Worm (Caenorhabditis elegans) whole organism, midembryonic: Measurements from ENCODE around the gene npax-2.

ENCODE experiments used
- flt-1 ChIP-seq: fragments of 200-800 bp; sonication (Bioruptor generic); IDR thresholded peaks from 2 replicates; pipeline ENCODE4 v1.3.6; 2022; ENCODE audit warnings: missing genetic modification characterization, missing compliant biosample characterization
- med-1 ChIP-seq: sonication (generic microtip); optimal IDR thresholded peaks from 2 replicates; lab custom pipeline; 2017; ENCODE audit warnings: missing genetic modification characterization, mild to moderate bottlenecking, missing compliant biosample characterization, antibody characterized with exemption, missing genetic modification reagents; ENCODE audit not compliant: insufficient read depth
- tab-1 ChIP-seq: fragments of 200-800 bp; sonication (Bioruptor generic); IDR thresholded peaks from 2 replicates; pipeline ENCODE4 v1.3.6; 2022; ENCODE audit warnings: missing genetic modification characterization, missing compliant biosample characterization

DNA sequence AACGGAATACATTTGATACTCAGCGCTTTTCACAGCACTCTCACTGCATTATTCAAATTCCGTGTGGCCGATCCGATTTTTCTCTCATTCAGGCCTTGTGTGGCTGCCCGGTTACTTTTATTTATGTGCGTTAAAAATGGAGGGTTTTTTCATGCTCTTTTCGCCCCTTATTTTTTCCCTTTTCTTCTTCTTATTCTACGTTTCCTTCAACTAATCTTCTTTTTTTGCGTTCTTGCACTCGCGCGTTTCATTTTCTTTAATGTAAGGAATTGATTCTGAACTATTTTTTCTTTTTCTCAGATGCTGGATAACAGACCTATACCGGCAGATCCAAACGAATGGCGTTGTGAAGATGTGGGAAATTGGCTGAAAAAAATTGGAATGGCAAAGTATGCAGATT, 41.2 kb downstream of the npax-2 start, which contains the start of gene F53B1.2:
- TF ChIP-seq tab-1 (GFP tag; lab: Robert Waterston, UW) (no peak), med-1 (GFP tag; lab: Kevin White, UChicago) (no peak), flt-1 (GFP tag; lab: Robert Waterston, UW) (no peak)
